Worm (Caenorhabditis elegans) whole organism, late embryonic: ENCODE results near the gene F53A3.7.

Source experiments
- C08G9.2 ChIP-seq: sonication (generic microtip); optimal IDR thresholded peaks from 2 replicates; lab custom pipeline; 2016; ENCODE audit warnings: mild to moderate bottlenecking, missing genetic modification characterization, moderate library complexity, missing compliant biosample characterization
- C38D4.7 ChIP-seq: fragments of 200-800 bp; sonication (Bioruptor generic); optimal IDR thresholded peaks from 2 replicates; lab custom pipeline; 2018; ENCODE audit warnings: mild to moderate bottlenecking, missing genetic modification characterization, moderate library complexity, missing compliant biosample characterization
- K02D7.2 ChIP-seq: sonication (generic microtip); optimal IDR thresholded peaks from 2 replicates; lab custom pipeline; 2017; ENCODE audit warnings: mild to moderate bottlenecking, missing genetic modification characterization, missing compliant biosample characterization
- K09A11.1 ChIP-seq: sonication (generic microtip); optimal IDR thresholded peaks from 2 replicates; lab custom pipeline; 2017; ENCODE audit warnings: antibody characterized with exemption, mild to moderate bottlenecking, missing genetic modification characterization, missing compliant biosample characterization; ENCODE audit not compliant: insufficient read depth
- ahr-1 ChIP-seq: sonication (generic microtip); optimal IDR thresholded peaks from 2 replicates; lab custom pipeline; 2016; ENCODE audit warnings: missing genetic modification characterization, missing compliant biosample characterization
- ama-1 ChIP-seq: fragments of 150-350 bp; optimal IDR thresholded peaks from 2 replicates; lab custom pipeline; 2014
- ceh-14 ChIP-seq: sonication (generic microtip); optimal IDR thresholded peaks from 2 replicates; lab custom pipeline; 2016; ENCODE audit warnings: missing genotype, missing genetic modification characterization, missing compliant biosample characterization
- ceh-19 ChIP-seq: fragments of 200-800 bp; sonication (Bioruptor generic); optimal IDR thresholded peaks from 2 replicates; lab custom pipeline; 2018; ENCODE audit warnings: mild to moderate bottlenecking, missing genetic modification characterization, missing compliant biosample characterization
- ceh-2 ChIP-seq: sonication (generic microtip); optimal IDR thresholded peaks from 2 replicates; lab custom pipeline; 2016; ENCODE audit warnings: missing genotype, missing genetic modification characterization, missing compliant biosample characterization
- ceh-22 ChIP-seq: sonication (generic microtip); optimal IDR thresholded peaks from 2 replicates; lab custom pipeline; 2017; ENCODE audit warnings: missing biosample characterization, missing genetic modification characterization
- ceh-24 ChIP-seq: sonication (generic microtip); optimal IDR thresholded peaks from 2 replicates; lab custom pipeline; 2016; ENCODE audit warnings: mild to moderate bottlenecking, missing genetic modification characterization, missing compliant biosample characterization
- ceh-30 ChIP-seq: fragments of 150-350 bp; optimal IDR thresholded peaks from 2 replicates; lab custom pipeline; 2014; ENCODE audit warnings: missing biosample characterization, missing genetic modification characterization
- ceh-34 ChIP-seq: sonication (generic microtip); optimal IDR thresholded peaks from 2 replicates; lab custom pipeline; 2016; ENCODE audit warnings: mild to moderate bottlenecking, missing genetic modification characterization, missing compliant biosample characterization
- ceh-45 ChIP-seq: fragments of 200-800 bp; sonication (Bioruptor generic); IDR thresholded peaks from 2 replicates; pipeline ENCODE4 v1.3.6; 2022; ENCODE audit warnings: missing genetic modification reagents, missing genetic modification characterization, missing compliant biosample characterization
- ceh-48 ChIP-seq: sonication (generic microtip); optimal IDR thresholded peaks from 2 replicates; lab custom pipeline; 2016; ENCODE audit warnings: missing genetic modification characterization, inconsistent platforms, missing compliant biosample characterization
- ceh-9 ChIP-seq: sonication (generic microtip); optimal IDR thresholded peaks from 2 replicates; lab custom pipeline; 2016; ENCODE audit warnings: mild to moderate bottlenecking, missing genetic modification characterization, inconsistent platforms, missing compliant biosample characterization
- che-1 ChIP-seq: sonication (generic microtip); optimal IDR thresholded peaks from 2 replicates; lab custom pipeline; 2016; ENCODE audit warnings: mild to moderate bottlenecking, missing genetic modification characterization, missing compliant biosample characterization
- dmd-4 ChIP-seq: sonication (generic microtip); optimal IDR thresholded peaks from 2 replicates; lab custom pipeline; 2016; ENCODE audit warnings: borderline replicate concordance, missing genetic modification characterization, missing compliant biosample characterization
- dve-1 ChIP-seq: sonication (generic microtip); optimal IDR thresholded peaks from 2 replicates; lab custom pipeline; 2017; ENCODE audit warnings: antibody characterized with exemption, mild to moderate bottlenecking, missing genetic modification characterization, missing compliant biosample characterization
- elt-4 ChIP-seq: sonication (generic microtip); optimal IDR thresholded peaks from 2 replicates; lab custom pipeline; 2016; ENCODE audit warnings: missing genetic modification characterization, missing compliant biosample characterization
- ets-4 ChIP-seq: sonication (generic microtip); optimal IDR thresholded peaks from 2 replicates; lab custom pipeline; 2016; ENCODE audit warnings: missing genetic modification characterization, missing compliant biosample characterization
- fax-1 ChIP-seq: sonication (generic microtip); optimal IDR thresholded peaks from 2 replicates; lab custom pipeline; 2016; ENCODE audit warnings: missing genotype, missing genetic modification characterization, missing compliant biosample characterization
- fkh-10 ChIP-seq: fragments of 150-350 bp; optimal IDR thresholded peaks from 2 replicates; lab custom pipeline; 2014; ENCODE audit warnings: missing biosample characterization, missing genetic modification reagents, missing genetic modification characterization
- fkh-6 ChIP-seq: sonication (generic microtip); optimal IDR thresholded peaks from 2 replicates; lab custom pipeline; 2016; ENCODE audit warnings: missing genetic modification characterization, missing compliant biosample characterization
- gmeb-2 ChIP-seq: sonication (generic microtip); optimal IDR thresholded peaks from 2 replicates; lab custom pipeline; 2016; ENCODE audit warnings: missing genetic modification characterization, inconsistent platforms, missing compliant biosample characterization
- hlh-30 ChIP-seq: sonication (generic microtip); optimal IDR thresholded peaks from 2 replicates; lab custom pipeline; 2017; ENCODE audit warnings: antibody characterized with exemption, missing genetic modification characterization, missing compliant biosample characterization; ENCODE audit not compliant: insufficient read depth
- hlh-6 ChIP-seq: sonication (generic microtip); optimal IDR thresholded peaks from 2 replicates; lab custom pipeline; 2016; ENCODE audit warnings: missing genotype, missing genetic modification characterization, missing compliant biosample characterization
- lim-6 ChIP-seq: sonication (generic microtip); optimal IDR thresholded peaks from 2 replicates; lab custom pipeline; 2016; ENCODE audit warnings: missing genetic modification characterization, missing compliant biosample characterization
- lin-11 ChIP-seq: fragments of 200-800 bp; sonication (Bioruptor generic); optimal IDR thresholded peaks from 2 replicates; lab custom pipeline; 2018; ENCODE audit warnings: mild to moderate bottlenecking, missing genetic modification characterization, missing compliant biosample characterization
- madf-2 ChIP-seq: sonication (generic microtip); optimal IDR thresholded peaks from 2 replicates; lab custom pipeline; 2017; ENCODE audit warnings: missing genetic modification characterization, missing compliant biosample characterization
- mec-3 ChIP-seq: sonication (generic microtip); optimal IDR thresholded peaks from 2 replicates; lab custom pipeline; 2016; ENCODE audit warnings: borderline replicate concordance, missing genetic modification characterization, missing compliant biosample characterization
- nfya-1 ChIP-seq: sonication (generic microtip); optimal IDR thresholded peaks from 2 replicates; lab custom pipeline; 2017; ENCODE audit warnings: missing genetic modification characterization, mild to moderate bottlenecking, missing compliant biosample characterization, antibody characterized with exemption, moderate library complexity
- nhr-11 ChIP-seq: fragments of 150-350 bp; optimal IDR thresholded peaks from 2 replicates; lab custom pipeline; 2014; ENCODE audit warnings: missing biosample characterization, missing genetic modification characterization
- nhr-232 ChIP-seq: sonication (generic microtip); optimal IDR thresholded peaks from 2 replicates; lab custom pipeline; 2016; ENCODE audit warnings: missing genetic modification characterization, missing compliant biosample characterization
- odd-2 ChIP-seq: sonication (generic microtip); optimal IDR thresholded peaks from 2 replicates; lab custom pipeline; 2017; ENCODE audit warnings: antibody characterized with exemption, mild to moderate bottlenecking, missing genetic modification characterization, missing compliant biosample characterization
- pat-9 ChIP-seq: fragments of 200-800 bp; sonication (Bioruptor generic); optimal IDR thresholded peaks from 2 replicates; lab custom pipeline; 2018; ENCODE audit warnings: mild to moderate bottlenecking, missing genetic modification characterization, moderate library complexity, missing compliant biosample characterization
- pax-1 ChIP-seq: fragments of 150-350 bp; optimal IDR thresholded peaks from 2 replicates; lab custom pipeline; 2014; ENCODE audit warnings: missing biosample characterization, missing genetic modification characterization
- pha-2 ChIP-seq: sonication (generic microtip); optimal IDR thresholded peaks from 2 replicates; lab custom pipeline; 2017; ENCODE audit warnings: mild to moderate bottlenecking, missing genetic modification characterization, missing compliant biosample characterization
- ref-2 ChIP-seq: sonication (generic microtip); optimal IDR thresholded peaks from 2 replicates; lab custom pipeline; 2016; ENCODE audit warnings: missing genetic modification characterization, missing compliant biosample characterization
- rnt-1 ChIP-seq: sonication (generic microtip); optimal IDR thresholded peaks from 2 replicates; lab custom pipeline; 2016; ENCODE audit warnings: missing genetic modification characterization, missing compliant biosample characterization
- sdc-2 ChIP-seq: sonication (generic microtip); optimal IDR thresholded peaks from 2 replicates; lab custom pipeline; 2016; ENCODE audit warnings: missing genotype, missing genetic modification characterization, missing compliant biosample characterization
- sox-2 ChIP-seq: fragments of 200-800 bp; sonication (Bioruptor generic); IDR thresholded peaks from 2 replicates; pipeline ENCODE4 v1.3.6; 2022; ENCODE audit warnings: missing genetic modification reagents, missing genetic modification characterization, missing compliant biosample characterization
- tbx-2 ChIP-seq: sonication (generic microtip); optimal IDR thresholded peaks from 2 replicates; lab custom pipeline; 2016; ENCODE audit warnings: missing genetic modification characterization, missing compliant biosample characterization
- tbx-7 ChIP-seq: sonication (generic microtip); optimal IDR thresholded peaks from 2 replicates; lab custom pipeline; 2016; ENCODE audit warnings: missing genotype, missing genetic modification characterization, missing compliant biosample characterization
- ttx-3 ChIP-seq: sonication (generic microtip); optimal IDR thresholded peaks from 2 replicates; lab custom pipeline; 2016; ENCODE audit warnings: missing genetic modification reagents, missing genetic modification characterization, missing compliant biosample characterization
- unc-3 ChIP-seq, 2 experiments: fragments of 200-800 bp in 1 of 2; sonication (Bioruptor generic) in 1 of 2; sonication (generic microtip) in 1 of 2; conservative IDR thresholded peaks in 1 of 2; optimal IDR thresholded peaks in 1 of 2; 2 replicates each; pipeline versions ENCODE4 v1.3.6 to Lab custom; 2016 to 2022; ENCODE audit warnings: missing compliant biosample characterization in 2 of 2, missing genetic modification characterization in 2 of 2, missing genetic modification reagents in 1 of 2
- unc-42 ChIP-seq: sonication (generic microtip); optimal IDR thresholded peaks from 2 replicates; lab custom pipeline; 2016; ENCODE audit warnings: missing genotype, missing genetic modification characterization, missing compliant biosample characterization
- unc-55 ChIP-seq: sonication (generic microtip); optimal IDR thresholded peaks from 2 replicates; lab custom pipeline; 2017; ENCODE audit warnings: missing biosample characterization, missing genetic modification reagents, missing genetic modification characterization
- unc-86 ChIP-seq: sonication (generic microtip); optimal IDR thresholded peaks from 2 replicates; lab custom pipeline; 2016; ENCODE audit warnings: missing genetic modification characterization, missing compliant biosample characterization
- zip-5 ChIP-seq: sonication (generic microtip); optimal IDR thresholded peaks from 2 replicates; lab custom pipeline; 2016; ENCODE audit warnings: missing genetic modification characterization, missing compliant biosample characterization

F53A3.7 gene

ce11 chrIII:1926456-1926855 is 24.9 kb upstream of the F53A3.7 start (continued):
- TF ChIP-seq dve-1 (tag; lab: Kevin White, UChicago) (peak; percentile 73), ceh-22 (tag; lab: Kevin White, UChicago) (no peak), unc-86 (tag; lab: Kevin White, UChicago) (no peak), ceh-14 (tag; lab: Kevin White, UChicago) (peak; percentile 34), K09A11.1 (tag; lab: Kevin White, UChicago) (peak; percentile 38), ref-2 (tag; lab: Kevin White, UChicago) (no peak), ceh-2 (tag; lab: Kevin White, UChicago) (peak; percentile 33), sdc-2 (no peak), ceh-34 (tag; lab: Kevin White, UChicago) (peak; percentile 73), pha-2 (no peak), hlh-6 (no peak), C08G9.2 (peak; percentile 45), ets-4 (tag; lab: Kevin White, UChicago) (peak; percentile 55), sox-2 (GFP tag; lab: Robert Waterston, UW) (no peak), fkh-10 (GFP tag; lab: Kevin White, UChicago) (no peak), ama-1 (lab: Kevin White, UChicago) (no peak), nhr-232 (tag; lab: Kevin White, UChicago) (no peak), rnt-1 (tag; lab: Kevin White, UChicago) (peak; percentile 66), tbx-2 (peak; percentile 77), odd-2 (tag; lab: Kevin White, UChicago) (no peak), che-1 (tag; lab: Kevin White, UChicago) (no peak), ceh-48 (tag; lab: Kevin White, UChicago) (no peak), mec-3 (no peak), pax-1 (tag; lab: Kevin White, UChicago) (no peak), nhr-11 (tag; lab: Kevin White, UChicago) (no peak), ceh-9 (no peak), tbx-7 (tag; lab: Kevin White, UChicago) (no peak), nfya-1 (tag; lab: Kevin White, UChicago) (peak; percentile 83), lim-6 (tag; lab: Kevin White, UChicago) (no peak), pat-9 (tag; lab: Kevin White, UChicago) (no peak), hlh-30 (peak; percentile 47), dmd-4 (tag; lab: Kevin White, UChicago) (no peak), ceh-30 (tag; lab: Kevin White, UChicago) (no peak), unc-55 (peak; percentile 85), ceh-19 (GFP tag; lab: Kevin White, UChicago) (no peak), madf-2 (tag; lab: Kevin White, UChicago) (no peak), elt-4 (tag; lab: Kevin White, UChicago) (no peak), ceh-45 (GFP tag; lab: Robert Waterston, UW) (no peak), ahr-1 (tag; lab: Kevin White, UChicago) (no peak), unc-42 (tag; lab: Kevin White, UChicago) (peak; percentile 52), gmeb-2 (tag; lab: Kevin White, UChicago) (no peak), lin-11 (no peak), zip-5 (no peak), C38D4.7 (GFP tag; lab: Kevin White, UChicago) (no peak), fkh-6 (tag; lab: Kevin White, UChicago) (no peak), ttx-3 (tag; lab: Kevin White, UChicago) (no peak), fax-1 (tag; lab: Kevin White, UChicago) (no peak), ceh-24 (tag; lab: Kevin White, UChicago) (no peak), unc-3 (GFP tag; conservative IDR thresholded peaks at IDR 0.05; lab: Robert Waterston, UW) (no peak), unc-3 (tag; optimal IDR thresholded peaks at IDR 0.05; lab: Kevin White, UChicago) (no peak), K02D7.2 (tag; lab: Kevin White, UChicago) (no peak)
